Worm (Caenorhabditis elegans) whole organism, L4 larva: ENCODE data around the gene Y38E10A.34.

Experiments used
- F26F4.8 ChIP-seq: fragments of 200-800 bp; sonication (Bioruptor generic); conservative IDR thresholded peaks from 2 replicates; pipeline ENCODE4 v1.3.6; 2022; ENCODE audit warnings: missing genetic modification characterization, missing compliant biosample characterization
- F37D6.2 ChIP-seq: sonication (generic microtip); optimal IDR thresholded peaks from 2 replicates; lab custom pipeline; 2016; ENCODE audit warnings: mild to moderate bottlenecking, missing genetic modification characterization, missing compliant biosample characterization
- F44E2.7 ChIP-seq: fragments of 200-800 bp; sonication (Bioruptor generic); IDR thresholded peaks from 2 replicates; pipeline ENCODE4 v2.1.2; 2022; ENCODE audit warnings: missing genetic modification characterization, missing compliant biosample characterization
- R02D3.7 ChIP-seq: fragments of 150-350 bp; sonication (generic microtip); optimal IDR thresholded peaks from 3 replicates; lab custom pipeline; 2014; ENCODE audit warnings: missing biosample characterization, missing genetic modification characterization
- Y48G9A.11 ChIP-seq: fragments of 200-800 bp; sonication (Bioruptor generic); IDR thresholded peaks from 2 replicates; pipeline ENCODE4 v1.3.6; 2022; ENCODE audit warnings: missing genetic modification reagents, missing genetic modification characterization, missing compliant biosample characterization
- Y75B8A.6 ChIP-seq: fragments of 200-800 bp; sonication (Bioruptor generic); IDR thresholded peaks from 2 replicates; pipeline ENCODE4 v1.3.6; 2022; ENCODE audit warnings: missing genetic modification reagents, missing genetic modification characterization, missing compliant biosample characterization
- ZK337.2 ChIP-seq: fragments of 200-800 bp; sonication (Bioruptor generic); IDR thresholded peaks from 2 replicates; pipeline ENCODE4 v1.3.6; 2022; ENCODE audit warnings: missing genetic modification reagents, missing genetic modification characterization, missing compliant biosample characterization
- ama-1 ChIP-seq: fragments of 150-350 bp; optimal IDR thresholded peaks from 2 replicates; lab custom pipeline; 2014; ENCODE audit warnings: inconsistent platforms, mixed read lengths
- ceh-20 ChIP-seq: fragments of 200-800 bp; sonication (Bioruptor generic); IDR thresholded peaks from 2 replicates; pipeline ENCODE4 v1.3.6; 2022; ENCODE audit warnings: missing genetic modification reagents, missing genetic modification characterization, missing compliant biosample characterization
- ceh-28 ChIP-seq: fragments of 150-350 bp; optimal IDR thresholded peaks from 2 replicates; lab custom pipeline; 2014; ENCODE audit warnings: missing biosample characterization, missing genetic modification reagents, missing genetic modification characterization
- ces-1 ChIP-seq: fragments of 150-350 bp; sonication (generic microtip); optimal IDR thresholded peaks from 4 replicates; lab custom pipeline; 2014; ENCODE audit warnings: missing biosample characterization, missing genetic modification reagents, missing genetic modification characterization
- ctbp-1 ChIP-seq: fragments of 200-800 bp; sonication (Bioruptor generic); IDR thresholded peaks from 2 replicates; pipeline ENCODE4 v1.3.6; 2022; ENCODE audit warnings: missing genetic modification reagents, missing genetic modification characterization, missing compliant biosample characterization
- daf-16 ChIP-seq, 3 experiments: sonication (generic microtip); optimal IDR thresholded peaks; 2 replicates each; lab custom pipeline; 2016 to 2017; ENCODE audit warnings: missing genetic modification characterization in 3 of 3, missing genetic modification reagents in 3 of 3, mild to moderate bottlenecking in 2 of 3, missing compliant biosample characterization in 2 of 3, missing biosample characterization in 1 of 3, moderate library complexity in 1 of 3
- daf-8 ChIP-seq: fragments of 200-800 bp; sonication (Bioruptor generic); IDR thresholded peaks from 2 replicates; pipeline ENCODE4 v1.3.6; 2022; ENCODE audit warnings: missing genetic modification characterization, missing compliant biosample characterization
- dmd-8 ChIP-seq: fragments of 200-800 bp; sonication (Bioruptor generic); IDR thresholded peaks from 2 replicates; pipeline ENCODE4 v1.3.6; 2022; ENCODE audit warnings: missing genetic modification characterization, missing compliant biosample characterization
- dmd-9 ChIP-seq: fragments of 200-800 bp; sonication (Bioruptor generic); IDR thresholded peaks from 2 replicates; pipeline ENCODE4 v1.3.6; 2022; ENCODE audit warnings: missing genetic modification reagents, missing genetic modification characterization, missing compliant biosample characterization
- dpl-1 ChIP-seq: fragments of 150-350 bp; optimal IDR thresholded peaks from 2 replicates; lab custom pipeline; 2014; ENCODE audit warnings: missing biosample characterization, missing genetic modification reagents, missing genetic modification characterization
- egl-27 ChIP-seq: sonication (generic microtip); optimal IDR thresholded peaks from 3 replicates; lab custom pipeline; 2017; ENCODE audit warnings: missing biosample characterization, missing genetic modification reagents, missing genetic modification characterization
- egl-43 ChIP-seq: fragments of 200-800 bp; sonication (Bioruptor generic); IDR thresholded peaks from 2 replicates; pipeline ENCODE4 v1.3.6; 2022; ENCODE audit warnings: missing genetic modification reagents, missing genetic modification characterization, missing compliant biosample characterization
- hif-1 ChIP-seq, 2 experiments: sonication (generic microtip); optimal IDR thresholded peaks; 2 replicates each; lab custom pipeline; 2016 to 2017; ENCODE audit warnings: missing compliant biosample characterization in 2 of 2, missing genetic modification characterization in 2 of 2, missing genetic modification reagents in 2 of 2, missing genotype in 2 of 2, mild to moderate bottlenecking in 1 of 2
- hlh-11 ChIP-seq: fragments of 200-800 bp; sonication (Bioruptor generic); optimal IDR thresholded peaks from 2 replicates; lab custom pipeline; 2018; ENCODE audit warnings: mild to moderate bottlenecking, missing genetic modification characterization, missing compliant biosample characterization
- hlh-30 ChIP-seq: sonication (generic microtip); optimal IDR thresholded peaks from 2 replicates; lab custom pipeline; 2017; ENCODE audit warnings: antibody characterized with exemption, mild to moderate bottlenecking, missing genetic modification characterization, missing compliant biosample characterization; ENCODE audit not compliant: insufficient read depth
- jun-1 ChIP-seq: fragments of 150-350 bp; optimal IDR thresholded peaks from 2 replicates; lab custom pipeline; 2014; ENCODE audit warnings: missing biosample characterization, missing genetic modification reagents, missing genetic modification characterization
- lin-13 ChIP-seq: fragments of 150-350 bp; optimal IDR thresholded peaks from 2 replicates; lab custom pipeline; 2014; ENCODE audit warnings: missing biosample characterization, missing genetic modification reagents, missing genetic modification characterization
- lsy-2 ChIP-seq, 2 experiments: fragments of 150-350 bp in 1 of 2; sonication (generic microtip) in 1 of 2; optimal IDR thresholded peaks; 2 replicates each; lab custom pipeline; 2014 to 2017; ENCODE audit warnings: missing biosample characterization in 2 of 2, missing genetic modification characterization in 2 of 2
- mdl-1 ChIP-seq, 2 experiments: fragments of 150-350 bp in 1 of 2; sonication (generic microtip) in 1 of 2; optimal IDR thresholded peaks; 2 replicates each; lab custom pipeline; 2014 to 2017; ENCODE audit warnings: missing biosample characterization in 2 of 2, missing genetic modification characterization in 2 of 2
- mep-1 ChIP-seq: fragments of 150-350 bp; sonication (generic microtip); optimal IDR thresholded peaks from 3 replicates; lab custom pipeline; 2014; ENCODE audit warnings: missing biosample characterization, missing genetic modification characterization
- mxl-3 ChIP-seq: fragments of 200-800 bp; sonication (Bioruptor generic); optimal IDR thresholded peaks from 2 replicates; lab custom pipeline; 2018; ENCODE audit warnings: mild to moderate bottlenecking, missing genetic modification characterization, missing compliant biosample characterization
- nhr-11 ChIP-seq: fragments of 150-350 bp; optimal IDR thresholded peaks from 2 replicates; lab custom pipeline; 2014; ENCODE audit warnings: missing biosample characterization, missing genetic modification characterization
- nhr-28 ChIP-seq: fragments of 150-350 bp; optimal IDR thresholded peaks from 2 replicates; lab custom pipeline; 2014; ENCODE audit warnings: missing biosample characterization, missing genetic modification characterization
- nhr-41 ChIP-seq: fragments of 200-800 bp; sonication (Bioruptor generic); IDR thresholded peaks from 2 replicates; pipeline ENCODE4 v1.3.6; 2022; ENCODE audit warnings: missing genetic modification reagents, missing genetic modification characterization, missing compliant biosample characterization
- nhr-48 ChIP-seq: sonication (generic microtip); optimal IDR thresholded peaks from 2 replicates; lab custom pipeline; 2016; ENCODE audit warnings: mild to moderate bottlenecking, missing genetic modification characterization, missing compliant biosample characterization
- nhr-77 ChIP-seq: fragments of 150-350 bp; optimal IDR thresholded peaks from 2 replicates; lab custom pipeline; 2014; ENCODE audit warnings: missing biosample characterization, missing genetic modification characterization
- rbr-2 ChIP-seq: sonication (generic microtip); optimal IDR thresholded peaks from 2 replicates; lab custom pipeline; 2016; ENCODE audit warnings: missing genotype, missing genetic modification characterization, missing compliant biosample characterization
- saeg-2 ChIP-seq: fragments of 200-800 bp; sonication (Bioruptor generic); IDR thresholded peaks from 2 replicates; pipeline ENCODE4 v1.3.6; 2022; ENCODE audit warnings: missing genetic modification reagents, missing genetic modification characterization, missing compliant biosample characterization
- set-16 ChIP-seq: fragments of 200-800 bp; sonication (Bioruptor generic); IDR thresholded peaks from 2 replicates; pipeline ENCODE4 v1.3.6; 2022; ENCODE audit warnings: missing genetic modification reagents, missing genetic modification characterization, missing compliant biosample characterization
- skn-1 ChIP-seq: fragments of 150-350 bp; optimal IDR thresholded peaks from 2 replicates; lab custom pipeline; 2014; ENCODE audit warnings: missing biosample characterization, missing genetic modification characterization
- snpc-1.2 ChIP-seq: fragments of 200-800 bp; sonication (Bioruptor generic); IDR thresholded peaks from 2 replicates; pipeline ENCODE4 v1.3.6; 2022; ENCODE audit warnings: missing genetic modification reagents, missing genetic modification characterization, missing compliant biosample characterization
- spr-3 ChIP-seq: fragments of 200-800 bp; sonication (Bioruptor generic); optimal IDR thresholded peaks from 2 replicates; lab custom pipeline; 2018; ENCODE audit warnings: mild to moderate bottlenecking, missing genetic modification characterization, missing compliant biosample characterization
- tag-97 ChIP-seq: fragments of 200-800 bp; sonication (Bioruptor generic); IDR thresholded peaks from 2 replicates; pipeline ENCODE4 v1.3.6; 2022; ENCODE audit warnings: missing genetic modification characterization, missing compliant biosample characterization
- tra-1 ChIP-seq: fragments of 200-800 bp; sonication (Bioruptor generic); IDR thresholded peaks from 2 replicates; pipeline ENCODE4 v1.3.6; 2022; ENCODE audit warnings: missing genetic modification reagents, missing genetic modification characterization, missing compliant biosample characterization
- unc-130 ChIP-seq: sonication (generic microtip); optimal IDR thresholded peaks from 2 replicates; lab custom pipeline; 2016; ENCODE audit warnings: missing genetic modification reagents, missing genetic modification characterization, missing compliant biosample characterization
- unc-62 ChIP-seq, 3 experiments: fragments of 150-350 bp in 1 of 3; sonication (generic microtip); optimal IDR thresholded peaks in 2 of 3; peaks in 1 of 3; 1 replicate in 1 of 3; 2 replicates in 2 of 3; lab custom pipeline; 2014 to 2017; ENCODE audit warnings: missing biosample characterization in 3 of 3, missing genetic modification characterization in 3 of 3, missing genetic modification reagents in 3 of 3, missing genotype in 1 of 3
- vab-7 ChIP-seq: fragments of 200-800 bp; sonication (Bioruptor generic); IDR thresholded peaks from 2 replicates; pipeline ENCODE4 v1.3.6; 2022; ENCODE audit warnings: missing genetic modification reagents, missing genetic modification characterization, missing compliant biosample characterization
- zfp-2 ChIP-seq: sonication (generic microtip); optimal IDR thresholded peaks from 2 replicates; lab custom pipeline; 2016; ENCODE audit warnings: mild to moderate bottlenecking, missing genetic modification characterization, missing compliant biosample characterization
- zfp-3 ChIP-seq: fragments of 200-800 bp; sonication (Bioruptor generic); conservative IDR thresholded peaks from 2 replicates; pipeline ENCODE4 v1.3.6; 2022; ENCODE audit warnings: missing genetic modification reagents, missing genetic modification characterization, missing compliant biosample characterization

Y38E10A.34 gene

ce11 chrII:12659676-12660371, 28.8 kb downstream of the Y38E10A.34 start:
- TF ChIP-seq hif-1 (tag; optimal IDR thresholded peaks at IDR 0.05; lab: Kevin White, UChicago) (peak in 1 of 2 experiments; percentile 48), hlh-11 (tag; lab: Kevin White, UChicago) (peak; percentile 61), mep-1 (peak; percentile 27), tra-1 (GFP tag; lab: Robert Waterston, UW) (peak; percentile 71), mxl-3 (GFP tag; lab: Kevin White, UChicago) (peak; percentile 77), nhr-77 (no peak), Y75B8A.6 (GFP tag; lab: Robert Waterston, UW) (no peak), F44E2.7 (GFP tag; lab: Robert Waterston, UW) (no peak), ceh-20 (GFP tag; lab: Robert Waterston, UW) (0 out of 2 replicates have a peak, but pooled peaks have one; percentile 16), ctbp-1 (GFP tag; lab: Robert Waterston, UW) (0 out of 2 replicates have a peak, but pooled peaks have one; percentile 17), nhr-28 (tag; lab: Kevin White, UChicago) (peak; percentile 0), ces-1 (GFP tag; lab: Kevin White, UChicago) (peak; percentile 34), F26F4.8 (GFP tag; lab: Robert Waterston, UW) (no peak), Y48G9A.11 (GFP tag; lab: Robert Waterston, UW) (no peak), ZK337.2 (GFP tag; lab: Robert Waterston, UW) (no peak), set-16 (peak; percentile 15; the same call in 1 of the 2 replicates), rbr-2 (tag; lab: Kevin White, UChicago) (peak; percentile 16), lsy-2 (tag; optimal IDR thresholded peaks at IDR 0.05; lab: Kevin White, UChicago) (peak in 1 of 2 experiments; percentile 49), dpl-1 (no peak), lin-13 (GFP tag; lab: Kevin White, UChicago) (peak; percentile 11), daf-16 (GFP tag; optimal IDR thresholded peaks at IDR 0.05; lab: Kevin White, UChicago) (peak in 1 of 2 experiments; percentile 26), daf-16 (tag; optimal IDR thresholded peaks at IDR 0.05; lab: Kevin White, UChicago) (no peak), vab-7 (GFP tag; lab: Robert Waterston, UW) (0 out of 2 replicates have a peak, but pooled peaks have one; percentile 14), tag-97 (GFP tag; lab: Robert Waterston, UW) (no peak), hlh-30 (tag; lab: Kevin White, UChicago) (peak; percentile 50), mdl-1 (tag; optimal IDR thresholded peaks at IDR 0.05; lab: Kevin White, UChicago) (peak in 1 of 2 experiments; percentile 42)

- no peak for TF ChIP-seq F37D6.2 (tag; lab: Kevin White, UChicago)
- no peak for TF ChIP-seq nhr-11 (tag; lab: Kevin White, UChicago)
- no peak for TF ChIP-seq egl-27
- no peak for TF ChIP-seq ceh-28
- no peak for TF ChIP-seq F44E2.7 (GFP tag; lab: Robert Waterston, UW)
- no peak for TF ChIP-seq lsy-2 (tag; optimal IDR thresholded peaks at IDR 0.05; lab: Kevin White, UChicago)
- TF ChIP-seq zfp-2 (tag; lab: Kevin White, UChicago), result no peak
- no peak for TF ChIP-seq nhr-48 (tag; lab: Kevin White, UChicago)
- no peak for TF ChIP-seq egl-43 (GFP tag; lab: Robert Waterston, UW)
- no peak for TF ChIP-seq tag-97 (GFP tag; lab: Robert Waterston, UW)
- TF ChIP-seq mep-1, result peak; percentile 18
- TF ChIP-seq daf-8 (GFP tag; lab: Robert Waterston, UW), result no peak
- no peak for TF ChIP-seq zfp-3 (GFP tag; lab: Robert Waterston, UW)
- TF ChIP-seq snpc-1.2 (GFP tag; lab: Robert Waterston, UW), result no peak
- TF ChIP-seq R02D3.7 (tag; lab: Kevin White, UChicago), result no peak
- no peak for TF ChIP-seq nhr-41 (GFP tag; lab: Robert Waterston, UW)
- TF ChIP-seq unc-130, result no peak
- TF ChIP-seq jun-1 (tag; lab: Kevin White, UChicago), result no peak
- no peak for TF ChIP-seq dmd-9 (GFP tag; lab: Robert Waterston, UW)
- TF ChIP-seq rbr-2 (tag; lab: Kevin White, UChicago), result peak; percentile 13
- no peak for TF ChIP-seq ama-1
- TF ChIP-seq skn-1 (tag; lab: Kevin White, UChicago), result no peak
- no peak for TF ChIP-seq saeg-2 (GFP tag; lab: Robert Waterston, UW)
- TF ChIP-seq dmd-8 (GFP tag; lab: Robert Waterston, UW), result no peak
- peak in 1 of 2 experiments; percentile 18 for TF ChIP-seq unc-62 (GFP tag; optimal IDR thresholded peaks at IDR 0.05 in 1 of 2; lab: Kevin White, UChicago)
- no peak for TF ChIP-seq unc-62 (tag; optimal IDR thresholded peaks at IDR 0.05; lab: Kevin White, UChicago)
- TF ChIP-seq spr-3 (GFP tag; lab: Kevin White, UChicago), result no peak
Measured at ce11 chrII:12661930-12662329, 30.9 kb downstream of the Y38E10A.34 start.
